Worm (Caenorhabditis elegans) whole organism, L2 larva: ENCODE data around the gene T28C6.11.

Experiments
- C34F6.9 ChIP-seq: fragments of 150-350 bp; optimal IDR thresholded peaks from 2 replicates; lab custom pipeline; 2014; ENCODE audit warnings: missing biosample characterization, missing genetic modification characterization
- F13H6.1 ChIP-seq: sonication (generic microtip); optimal IDR thresholded peaks from 2 replicates; lab custom pipeline; 2016; ENCODE audit warnings: missing genetic modification characterization, missing compliant biosample characterization
- R02D3.7 ChIP-seq: fragments of 150-350 bp; optimal IDR thresholded peaks from 2 replicates; lab custom pipeline; 2014; ENCODE audit warnings: missing biosample characterization, missing genetic modification characterization
- Y55F3AM.14 ChIP-seq: fragments of 200-800 bp; sonication (Bioruptor generic); optimal IDR thresholded peaks from 2 replicates; lab custom pipeline; 2018; ENCODE audit warnings: mild to moderate bottlenecking, missing genetic modification characterization, missing compliant biosample characterization
- ZK546.5 ChIP-seq: sonication (generic microtip); optimal IDR thresholded peaks from 2 replicates; lab custom pipeline; 2017; ENCODE audit warnings: missing biosample characterization, missing genetic modification characterization
- alr-1 ChIP-seq: fragments of 150-350 bp; optimal IDR thresholded peaks from 2 replicates; lab custom pipeline; 2014; ENCODE audit warnings: missing biosample characterization, missing genetic modification characterization
- aly-2 ChIP-seq: fragments of 150-350 bp; optimal IDR thresholded peaks from 2 replicates; lab custom pipeline; 2014; ENCODE audit warnings: missing biosample characterization, missing genetic modification characterization
- ama-1 ChIP-seq: fragments of 150-350 bp; optimal IDR thresholded peaks from 2 replicates; lab custom pipeline; 2018; ENCODE audit warnings: inconsistent platforms
- blmp-1 ChIP-seq: sonication (generic microtip); optimal IDR thresholded peaks from 2 replicates; lab custom pipeline; 2017; ENCODE audit warnings: missing genetic modification characterization, mild to moderate bottlenecking, missing compliant biosample characterization, antibody characterized with exemption, moderate library complexity; ENCODE audit not compliant: insufficient read depth
- ceh-16 ChIP-seq: fragments of 150-350 bp; optimal IDR thresholded peaks from 2 replicates; lab custom pipeline; 2014; ENCODE audit warnings: missing biosample characterization, missing genetic modification characterization
- ceh-82 ChIP-seq: fragments of 150-350 bp; optimal IDR thresholded peaks from 2 replicates; lab custom pipeline; 2014; ENCODE audit warnings: missing biosample characterization, missing genetic modification characterization
- crh-2 ChIP-seq: sonication (generic microtip); optimal IDR thresholded peaks from 2 replicates; lab custom pipeline; 2017; ENCODE audit warnings: missing biosample characterization, missing genetic modification characterization
- dmd-4 ChIP-seq: sonication (generic microtip); optimal IDR thresholded peaks from 2 replicates; lab custom pipeline; 2017; ENCODE audit warnings: missing biosample characterization, missing genetic modification characterization
- egl-27 ChIP-seq: sonication (generic microtip); optimal IDR thresholded peaks from 3 replicates; lab custom pipeline; 2017; ENCODE audit warnings: missing biosample characterization, missing genetic modification reagents, missing genetic modification characterization
- elt-1 ChIP-seq: fragments of 150-350 bp; optimal IDR thresholded peaks from 2 replicates; lab custom pipeline; 2014; ENCODE audit warnings: missing biosample characterization, missing genetic modification characterization
- elt-3 ChIP-seq: sonication (generic microtip); optimal IDR thresholded peaks from 2 replicates; lab custom pipeline; 2017; ENCODE audit warnings: missing biosample characterization, missing genetic modification characterization
- fos-1 ChIP-seq: fragments of 150-350 bp; optimal IDR thresholded peaks from 2 replicates; lab custom pipeline; 2014; ENCODE audit warnings: missing biosample characterization, missing genetic modification characterization
- gmeb-1 ChIP-seq: fragments of 150-350 bp; optimal IDR thresholded peaks from 2 replicates; lab custom pipeline; 2014; ENCODE audit warnings: missing biosample characterization, missing genetic modification characterization
- lin-11 ChIP-seq: fragments of 150-350 bp; sonication (generic microtip); optimal IDR thresholded peaks from 2 replicates; lab custom pipeline; 2014; ENCODE audit warnings: missing biosample characterization, missing genetic modification characterization, inconsistent platforms, mixed read lengths
- lin-13 ChIP-seq: fragments of 150-350 bp; optimal IDR thresholded peaks from 2 replicates; lab custom pipeline; 2014; ENCODE audit warnings: missing biosample characterization, missing genetic modification reagents, missing genetic modification characterization
- lin-39 ChIP-seq: fragments of 150-350 bp; optimal IDR thresholded peaks from 2 replicates; lab custom pipeline; 2014; ENCODE audit warnings: missing biosample characterization, missing genetic modification reagents, missing genetic modification characterization
- lsy-2 ChIP-seq, 2 experiments: fragments of 150-350 bp in 1 of 2; sonication (generic microtip) in 1 of 2; optimal IDR thresholded peaks; 2 replicates each; lab custom pipeline; 2014 to 2017; ENCODE audit warnings: missing biosample characterization in 2 of 2, missing genetic modification characterization in 2 of 2
- mab-5 ChIP-seq: fragments of 150-350 bp; optimal IDR thresholded peaks from 2 replicates; lab custom pipeline; 2014; ENCODE audit warnings: missing biosample characterization, missing genetic modification characterization
- mbf-1 ChIP-seq: sonication (generic microtip); optimal IDR thresholded peaks from 2 replicates; lab custom pipeline; 2017; ENCODE audit warnings: missing biosample characterization, missing genetic modification characterization
- mdl-1 ChIP-seq, 2 experiments: fragments of 150-350 bp in 1 of 2; sonication (generic microtip) in 1 of 2; optimal IDR thresholded peaks; 2 replicates each; lab custom pipeline; 2017; ENCODE audit warnings: missing biosample characterization in 2 of 2, missing genetic modification characterization in 2 of 2
- nhr-10 ChIP-seq: sonication (generic microtip); optimal IDR thresholded peaks from 2 replicates; lab custom pipeline; 2017; ENCODE audit warnings: missing biosample characterization, missing genetic modification characterization
- nhr-11 ChIP-seq: fragments of 150-350 bp; optimal IDR thresholded peaks from 2 replicates; lab custom pipeline; 2014; ENCODE audit warnings: missing biosample characterization, missing genetic modification characterization
- nhr-12 ChIP-seq: fragments of 150-350 bp; optimal IDR thresholded peaks from 2 replicates; lab custom pipeline; 2014; ENCODE audit warnings: missing biosample characterization, missing genetic modification characterization
- nhr-129 ChIP-seq: fragments of 150-350 bp; optimal IDR thresholded peaks from 2 replicates; lab custom pipeline; 2014; ENCODE audit warnings: missing biosample characterization, missing genetic modification characterization
- nhr-21 ChIP-seq: fragments of 150-350 bp; optimal IDR thresholded peaks from 2 replicates; lab custom pipeline; 2014; ENCODE audit warnings: missing biosample characterization, missing genetic modification characterization
- nhr-23 ChIP-seq: fragments of 150-350 bp; optimal IDR thresholded peaks from 2 replicates; lab custom pipeline; 2014; ENCODE audit warnings: missing biosample characterization, missing genetic modification reagents, missing genetic modification characterization
- nhr-237 ChIP-seq: fragments of 150-350 bp; optimal IDR thresholded peaks from 2 replicates; lab custom pipeline; 2014; ENCODE audit warnings: missing biosample characterization, missing genetic modification characterization
- nhr-25 ChIP-seq: fragments of 150-350 bp; sonication (generic microtip); optimal IDR thresholded peaks from 3 replicates; lab custom pipeline; 2014; ENCODE audit warnings: missing biosample characterization, missing genetic modification characterization
- nhr-6 ChIP-seq: fragments of 150-350 bp; optimal IDR thresholded peaks from 2 replicates; lab custom pipeline; 2014; ENCODE audit warnings: missing biosample characterization, missing genetic modification characterization
- nhr-77 ChIP-seq: fragments of 150-350 bp; optimal IDR thresholded peaks from 2 replicates; lab custom pipeline; 2014; ENCODE audit warnings: missing biosample characterization, missing genetic modification characterization
- peb-1 ChIP-seq: fragments of 150-350 bp; optimal IDR thresholded peaks from 2 replicates; lab custom pipeline; 2014; ENCODE audit warnings: missing biosample characterization, missing genetic modification characterization
- sem-4 ChIP-seq: fragments of 150-350 bp; optimal IDR thresholded peaks from 2 replicates; lab custom pipeline; 2014; ENCODE audit warnings: missing biosample characterization, missing genetic modification reagents, missing genetic modification characterization
- skn-1 ChIP-seq: sonication (generic microtip); optimal IDR thresholded peaks from 2 replicates; lab custom pipeline; 2017; ENCODE audit warnings: missing biosample characterization, missing genetic modification characterization
- sma-3 ChIP-seq: sonication (generic microtip); optimal IDR thresholded peaks from 2 replicates; lab custom pipeline; 2016; ENCODE audit warnings: missing genetic modification reagents, missing genetic modification characterization, missing compliant biosample characterization
- sma-9 ChIP-seq, 2 experiments: fragments of 150-350 bp in 1 of 2; sonication (generic microtip) in 1 of 2; optimal IDR thresholded peaks; 2 replicates each; lab custom pipeline; 2014 to 2016; ENCODE audit warnings: missing genetic modification characterization in 2 of 2, mild to moderate bottlenecking in 1 of 2, missing biosample characterization in 1 of 2, missing compliant biosample characterization in 1 of 2, missing genetic modification reagents in 1 of 2, moderate library complexity in 1 of 2
- snpc-4 ChIP-seq: fragments of 150-350 bp; optimal IDR thresholded peaks from 2 replicates; lab custom pipeline; 2014; ENCODE audit warnings: missing biosample characterization, missing genetic modification characterization
- unc-39 ChIP-seq: fragments of 150-350 bp; optimal IDR thresholded peaks from 2 replicates; lab custom pipeline; 2014; ENCODE audit warnings: missing biosample characterization, missing genetic modification characterization
- unc-55 ChIP-seq: fragments of 150-350 bp; sonication (generic microtip); optimal IDR thresholded peaks from 3 replicates; lab custom pipeline; 2014; ENCODE audit warnings: missing biosample characterization, missing genetic modification reagents, missing genetic modification characterization
- unc-62 ChIP-seq: fragments of 150-350 bp; optimal IDR thresholded peaks from 2 replicates; lab custom pipeline; 2014; ENCODE audit warnings: missing biosample characterization, missing genetic modification reagents, missing genetic modification characterization
- zag-1 ChIP-seq: fragments of 150-350 bp; optimal IDR thresholded peaks from 2 replicates; lab custom pipeline; 2014; ENCODE audit warnings: missing biosample characterization, missing genetic modification characterization
- ztf-1 ChIP-seq: fragments of 200-800 bp; sonication (Bioruptor generic); conservative IDR thresholded peaks from 2 replicates; pipeline ENCODE4 v1.3.6; 2022; ENCODE audit warnings: missing genetic modification characterization, missing compliant biosample characterization
- ztf-11 ChIP-seq: sonication (generic microtip); optimal IDR thresholded peaks from 2 replicates; lab custom pipeline; 2017; ENCODE audit warnings: missing biosample characterization, missing genetic modification characterization
- ztf-4 ChIP-seq: fragments of 150-350 bp; optimal IDR thresholded peaks from 2 replicates; lab custom pipeline; 2014; ENCODE audit warnings: missing biosample characterization, missing genetic modification characterization

Gene T28C6.11

ce11 chrIV:8794895-8795665, 45.0 kb downstream of the T28C6.11 start (continued):
- TF ChIP-seq zag-1 (tag; lab: Kevin White, UChicago), result peak; percentile 82
- peak; percentile 71 for TF ChIP-seq nhr-129 (tag; lab: Kevin White, UChicago)
- TF ChIP-seq elt-1, result no peak
- peak; percentile 93 for TF ChIP-seq F13H6.1 (tag; lab: Kevin White, UChicago)

DNA sequence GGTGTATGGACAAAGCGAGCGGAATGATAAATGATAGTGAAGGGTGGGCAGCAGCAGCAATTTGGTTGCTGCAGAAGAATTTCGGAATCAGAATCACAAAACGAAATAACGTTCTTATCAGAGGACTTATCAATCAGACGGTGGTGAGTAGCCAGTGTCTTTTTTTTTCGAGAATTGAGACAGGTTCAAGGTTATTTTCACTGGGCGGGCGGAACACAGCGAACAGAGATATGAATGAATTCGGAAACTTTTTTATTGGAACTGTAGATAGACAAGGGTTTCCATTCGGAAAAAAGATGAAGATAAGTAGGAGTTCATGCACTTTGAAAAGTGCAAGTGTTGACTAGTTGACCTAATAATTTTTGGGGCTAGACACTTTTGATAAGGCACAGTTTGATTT, 46.8 kb downstream of the T28C6.11 start:
- TF ChIP-seq ztf-11, result no peak
- no peak for TF ChIP-seq ztf-4 (tag; lab: Kevin White, UChicago)
- no peak for TF ChIP-seq nhr-77
- TF ChIP-seq egl-27, result peak; percentile 61
- no peak for TF ChIP-seq skn-1 (tag; lab: Kevin White, UChicago)
- peak; percentile 92 for TF ChIP-seq fos-1 (tag; lab: Kevin White, UChicago)
- TF ChIP-seq gmeb-1 (tag; lab: Kevin White, UChicago), result no peak
- no peak for TF ChIP-seq zag-1 (tag; lab: Kevin White, UChicago)
- TF ChIP-seq nhr-21 (tag; lab: Kevin White, UChicago), result peak; percentile 77
- TF ChIP-seq nhr-129 (tag; lab: Kevin White, UChicago), result no peak
- TF ChIP-seq peb-1, result no peak
- TF ChIP-seq snpc-4 (tag; lab: Kevin White, UChicago), result no peak
- no peak for TF ChIP-seq ceh-82 (tag; lab: Kevin White, UChicago)
- TF ChIP-seq alr-1 (tag; lab: Kevin White, UChicago), result no peak
- no peak for TF ChIP-seq nhr-237
- no peak for TF ChIP-seq R02D3.7
- no peak for TF ChIP-seq ceh-16 (tag; lab: Kevin White, UChicago)
- peak; percentile 42 for TF ChIP-seq sem-4 (tag; lab: Kevin White, UChicago)
- TF ChIP-seq unc-62 (GFP tag; lab: Kevin White, UChicago), result no peak
- peak; percentile 38 for TF ChIP-seq Y55F3AM.14 (GFP tag; lab: Kevin White, UChicago)
- TF ChIP-seq nhr-25 (tag; lab: Kevin White, UChicago), result peak; percentile 57
- TF ChIP-seq nhr-11 (tag; lab: Kevin White, UChicago), result no peak
- TF ChIP-seq dmd-4, result no peak
- no peak for TF ChIP-seq lsy-2 (tag; optimal IDR thresholded peaks at IDR 0.05; lab: Kevin White, UChicago)
- TF ChIP-seq mbf-1 (tag; lab: Kevin White, UChicago), result no peak
- TF ChIP-seq lin-39, result no peak
- no peak for TF ChIP-seq nhr-12 (tag; lab: Kevin White, UChicago)
- TF ChIP-seq nhr-10 (tag; lab: Kevin White, UChicago), result no peak
- TF ChIP-seq sma-3 (GFP tag; lab: Kevin White, UChicago), result peak; percentile 68
- TF ChIP-seq aly-2 (tag; lab: Kevin White, UChicago), result no peak
- TF ChIP-seq elt-1, result no peak
- peak; percentile 8 for TF ChIP-seq F13H6.1 (tag; lab: Kevin White, UChicago)
- no peak for TF ChIP-seq unc-39 (tag; lab: Kevin White, UChicago)
- no peak for TF ChIP-seq unc-55
- TF ChIP-seq ama-1, result no peak
- TF ChIP-seq sma-9 (GFP tag; optimal IDR thresholded peaks at IDR 0.05; lab: Kevin White, UChicago), result peak; percentile 79
- TF ChIP-seq sma-9 (tag; optimal IDR thresholded peaks at IDR 0.05; lab: Kevin White, UChicago), result no peak
- no peak for TF ChIP-seq ZK546.5 (tag; lab: Kevin White, UChicago)
- no peak for TF ChIP-seq mab-5 (tag; lab: Kevin White, UChicago)
- TF ChIP-seq nhr-6, result no peak
- peak; percentile 74 for TF ChIP-seq blmp-1 (tag; lab: Kevin White, UChicago)
- TF ChIP-seq elt-3 (tag; lab: Kevin White, UChicago), result no peak
- TF ChIP-seq C34F6.9 (tag; lab: Kevin White, UChicago), result no peak
- TF ChIP-seq nhr-23, result no peak
- TF ChIP-seq lin-11 (tag; lab: Kevin White, UChicago), result no peak
- no peak for TF ChIP-seq mdl-1 (tag; optimal IDR thresholded peaks at IDR 0.05; lab: Kevin White, UChicago)
- TF ChIP-seq ztf-1, result no peak
- TF ChIP-seq crh-2, result no peak
- no peak for TF ChIP-seq lin-13 (GFP tag; lab: Kevin White, UChicago)
- TF ChIP-seq, all 48 proteins: peak for 10
